Worm (Caenorhabditis elegans) whole organism, L3 larva: Measurements from ENCODE around the gene H01G02.1.

ENCODE experiments used
- R02D3.7 ChIP-seq: fragments of 150-350 bp; optimal IDR thresholded peaks from 2 replicates; lab custom pipeline; 2014; ENCODE audit warnings: missing biosample characterization, missing genetic modification characterization
- ZK546.5 ChIP-seq: sonication (generic microtip); optimal IDR thresholded peaks from 2 replicates; lab custom pipeline; 2017; ENCODE audit warnings: missing biosample characterization, missing genetic modification characterization
- aly-2 ChIP-seq: fragments of 150-350 bp; optimal IDR thresholded peaks from 2 replicates; lab custom pipeline; 2014; ENCODE audit warnings: missing biosample characterization, missing genetic modification characterization
- ama-1 ChIP-seq: fragments of 150-350 bp; optimal IDR thresholded peaks from 2 replicates; lab custom pipeline; 2018
- ceh-16 ChIP-seq: sonication (generic microtip); optimal IDR thresholded peaks from 2 replicates; lab custom pipeline; 2017; ENCODE audit warnings: missing biosample characterization, missing genetic modification characterization
- ceh-28 ChIP-seq: fragments of 150-350 bp; optimal IDR thresholded peaks from 2 replicates; lab custom pipeline; 2014; ENCODE audit warnings: missing biosample characterization, missing genetic modification reagents, missing genetic modification characterization
- ceh-82 ChIP-seq: fragments of 150-350 bp; optimal IDR thresholded peaks from 2 replicates; lab custom pipeline; 2014; ENCODE audit warnings: missing biosample characterization, missing genetic modification characterization
- egl-27 ChIP-seq: sonication (generic microtip); optimal IDR thresholded peaks from 4 replicates; lab custom pipeline; 2017; ENCODE audit warnings: missing biosample characterization, missing genetic modification reagents, missing genetic modification characterization
- egl-5 ChIP-seq: fragments of 150-350 bp; optimal IDR thresholded peaks from 2 replicates; lab custom pipeline; 2017; ENCODE audit warnings: missing biosample characterization, missing genetic modification reagents, missing genetic modification characterization, inconsistent platforms
- elt-1 ChIP-seq: fragments of 150-350 bp; optimal IDR thresholded peaks from 2 replicates; lab custom pipeline; 2014; ENCODE audit warnings: missing biosample characterization, missing genetic modification characterization
- elt-2 ChIP-seq: sonication (generic microtip); optimal IDR thresholded peaks from 2 replicates; lab custom pipeline; 2016; ENCODE audit warnings: missing genetic modification reagents, mild to moderate bottlenecking, missing genetic modification characterization, missing compliant biosample characterization
- elt-3 ChIP-seq, 3 experiments: fragments of 150-350 bp in 1 of 3; sonication (generic microtip) in 2 of 3; optimal IDR thresholded peaks; 2 replicates in 2 of 3; 4 replicates in 1 of 3; lab custom pipeline; 2014 to 2017; ENCODE audit warnings: missing biosample characterization in 3 of 3, missing genetic modification characterization in 3 of 3
- fkh-10 ChIP-seq: sonication (generic microtip); optimal IDR thresholded peaks from 2 replicates; lab custom pipeline; 2017; ENCODE audit warnings: missing biosample characterization, missing genetic modification reagents, missing genetic modification characterization
- fkh-2 ChIP-seq: fragments of 150-350 bp; optimal IDR thresholded peaks from 2 replicates; lab custom pipeline; 2014; ENCODE audit warnings: missing biosample characterization, missing genetic modification reagents, missing genetic modification characterization
- fos-1 ChIP-seq: fragments of 150-350 bp; optimal IDR thresholded peaks from 2 replicates; lab custom pipeline; 2014; ENCODE audit warnings: missing biosample characterization, missing genetic modification characterization
- hmg-11 ChIP-seq: sonication (generic microtip); optimal IDR thresholded peaks from 2 replicates; lab custom pipeline; 2016; ENCODE audit warnings: missing genetic modification characterization, missing compliant biosample characterization
- jun-1 ChIP-seq: fragments of 150-350 bp; optimal IDR thresholded peaks from 2 replicates; lab custom pipeline; 2014; ENCODE audit warnings: missing biosample characterization, missing genetic modification reagents, missing genetic modification characterization
- lin-39 ChIP-seq: fragments of 150-350 bp; optimal IDR thresholded peaks from 2 replicates; lab custom pipeline; 2018; ENCODE audit warnings: missing biosample characterization, missing genetic modification reagents, missing genetic modification characterization
- lsy-12 ChIP-seq: sonication (generic microtip); optimal IDR thresholded peaks from 2 replicates; lab custom pipeline; 2016; ENCODE audit warnings: mild to moderate bottlenecking, missing genetic modification characterization, missing compliant biosample characterization
- mdl-1 ChIP-seq: fragments of 150-350 bp; optimal IDR thresholded peaks from 2 replicates; lab custom pipeline; 2014; ENCODE audit warnings: missing biosample characterization, missing genetic modification characterization
- mml-1 ChIP-seq: fragments of 150-350 bp; sonication (generic microtip); optimal IDR thresholded peaks from 3 replicates; lab custom pipeline; 2014; ENCODE audit warnings: missing biosample characterization, missing genetic modification characterization
- nfya-1 ChIP-seq: sonication (generic microtip); optimal IDR thresholded peaks from 2 replicates; lab custom pipeline; 2017; ENCODE audit warnings: missing genetic modification characterization, mild to moderate bottlenecking, missing compliant biosample characterization, antibody characterized with exemption, moderate library complexity; ENCODE audit not compliant: insufficient read depth
- nhr-11 ChIP-seq: fragments of 150-350 bp; optimal IDR thresholded peaks from 2 replicates; lab custom pipeline; 2014; ENCODE audit warnings: missing biosample characterization, missing genetic modification characterization
- nhr-12 ChIP-seq: fragments of 150-350 bp; optimal IDR thresholded peaks from 2 replicates; lab custom pipeline; 2014; ENCODE audit warnings: missing biosample characterization, missing genetic modification characterization
- nhr-23 ChIP-seq: fragments of 150-350 bp; optimal IDR thresholded peaks from 2 replicates; lab custom pipeline; 2014; ENCODE audit warnings: missing biosample characterization, missing genetic modification reagents, missing genetic modification characterization
- nhr-237 ChIP-seq: fragments of 150-350 bp; optimal IDR thresholded peaks from 2 replicates; lab custom pipeline; 2014; ENCODE audit warnings: missing biosample characterization, missing genetic modification characterization
- nhr-25 ChIP-seq: sonication (generic microtip); optimal IDR thresholded peaks from 2 replicates; lab custom pipeline; 2017; ENCODE audit warnings: missing biosample characterization, missing genetic modification characterization
- nhr-28 ChIP-seq: fragments of 150-350 bp; optimal IDR thresholded peaks from 2 replicates; lab custom pipeline; 2014; ENCODE audit warnings: missing biosample characterization, missing genetic modification characterization
- nhr-43 ChIP-seq: sonication (generic microtip); optimal IDR thresholded peaks from 2 replicates; lab custom pipeline; 2016; ENCODE audit warnings: mild to moderate bottlenecking, missing genetic modification characterization, missing compliant biosample characterization; ENCODE audit not compliant: poor library complexity, severe bottlenecking
- pha-4 ChIP-seq: fragments of 150-350 bp; optimal IDR thresholded peaks from 2 replicates; lab custom pipeline; 2014; ENCODE audit warnings: missing biosample characterization, missing genetic modification reagents, missing genetic modification characterization
- skn-1 ChIP-seq: fragments of 150-350 bp; optimal IDR thresholded peaks from 2 replicates; lab custom pipeline; 2014; ENCODE audit warnings: missing biosample characterization, missing genetic modification characterization
- tbx-2 ChIP-seq: sonication (generic microtip); optimal IDR thresholded peaks from 2 replicates; lab custom pipeline; 2016; ENCODE audit warnings: mild to moderate bottlenecking, missing genetic modification characterization, missing compliant biosample characterization
- unc-39 ChIP-seq: sonication (generic microtip); optimal IDR thresholded peaks from 4 replicates; lab custom pipeline; 2017; ENCODE audit warnings: missing biosample characterization, missing genetic modification characterization
- unc-62 ChIP-seq: fragments of 150-350 bp; sonication (generic microtip); optimal IDR thresholded peaks from 4 replicates; lab custom pipeline; 2014; ENCODE audit warnings: missing biosample characterization, missing genetic modification reagents, missing genetic modification characterization
- ztf-11 ChIP-seq: fragments of 150-350 bp; optimal IDR thresholded peaks from 2 replicates; lab custom pipeline; 2014; ENCODE audit warnings: missing biosample characterization, missing genetic modification characterization
- ztf-4 ChIP-seq: fragments of 150-350 bp; optimal IDR thresholded peaks from 2 replicates; lab custom pipeline; 2014; ENCODE audit warnings: missing biosample characterization, missing genetic modification characterization

Gene H01G02.1

ce11 chrIV:11809047-11809446 lies 5.1 kb upstream of the H01G02.1 start:
- TF ChIP-seq nhr-43: peak; percentile 69
- peak; percentile 84 for TF ChIP-seq nhr-23 (tag; lab: Kevin White, UChicago)
- TF ChIP-seq egl-5 (tag; lab: Kevin White, UChicago): no peak
- peak in 2 of 3 experiments; percentile 42 to 67 for TF ChIP-seq elt-3 (tag; optimal IDR thresholded peaks at IDR 0.05; lab: Kevin White, UChicago)
- TF ChIP-seq ama-1 (lab: Kevin White, UChicago): no peak
- no peak for TF ChIP-seq mdl-1
- TF ChIP-seq lsy-12 (tag; lab: Kevin White, UChicago): no peak
- peak; percentile 28 for TF ChIP-seq nhr-25 (tag; lab: Kevin White, UChicago)
- TF ChIP-seq, all 47 proteins: peak for 4

- no peak for TF ChIP-seq hmg-11
- TF ChIP-seq nhr-28 (tag; lab: Kevin White, UChicago): no peak
- no peak for TF ChIP-seq skn-1 (tag; lab: Kevin White, UChicago)
- no peak for TF ChIP-seq jun-1
- no peak for TF ChIP-seq R02D3.7 (tag; lab: Kevin White, UChicago)
- no peak for TF ChIP-seq nhr-12
- no peak for TF ChIP-seq egl-27 (tag; lab: Kevin White, UChicago)
- TF ChIP-seq nhr-11 (tag; lab: Kevin White, UChicago): no peak
- no peak for TF ChIP-seq pha-4 (tag; lab: Kevin White, UChicago)
- no peak for TF ChIP-seq elt-1 (tag; lab: Kevin White, UChicago)
- TF ChIP-seq unc-39 (tag; lab: Kevin White, UChicago): no peak
- no peak for TF ChIP-seq lin-39 (tag; lab: Kevin White, UChicago)
- TF ChIP-seq nhr-25 (tag; lab: Kevin White, UChicago): no peak
These were observed 909 bp downstream of the H01G02.1 start, which contains the start of gene H01G02.4 for ce11 chrIV:11803044-11803443. TSS of gene H01G02.4 (minus strand) at chrIV:11803144.

ce11 chrIV:11801078-11801477 lies 2.9 kb downstream of the H01G02.1 start, which contains the start of gene dyf-18:
TSS of gene dyf-18 (minus strand) at chrIV:11801178.
- TF ChIP-seq ceh-82 (tag; lab: Kevin White, UChicago): no peak
- TF ChIP-seq nhr-25 (tag; lab: Kevin White, UChicago): no peak
- no peak for TF ChIP-seq unc-62 (GFP tag; lab: Kevin White, UChicago)
- no peak for TF ChIP-seq ZK546.5 (tag; lab: Kevin White, UChicago)
- no peak for TF ChIP-seq nhr-237 (tag; lab: Kevin White, UChicago)
- no peak for TF ChIP-seq elt-1 (tag; lab: Kevin White, UChicago)

- peak; percentile 69 for TF ChIP-seq egl-5 (tag; lab: Kevin White, UChicago)
- TF ChIP-seq nhr-23 (tag; lab: Kevin White, UChicago): no peak
- TF ChIP-seq, all 47 proteins: peak for 1
These were observed 4.7 kb downstream of the H01G02.1 start for ce11 chrIV:11799240-11799639.

- peak; percentile 75 for TF ChIP-seq fkh-10 (GFP tag; lab: Kevin White, UChicago)
- no peak for TF ChIP-seq nhr-25 (tag; lab: Kevin White, UChicago)
These were observed 7.1 kb downstream of the H01G02.1 start for ce11 chrIV:11796818-11797217.

ce11 chrIV:11795964-11796363 lies 8.0 kb downstream of the H01G02.1 start:
- TF ChIP-seq nhr-12 (no peak), nhr-11 (tag; lab: Kevin White, UChicago) (no peak), ztf-4 (tag; lab: Kevin White, UChicago) (no peak), R02D3.7 (tag; lab: Kevin White, UChicago) (no peak), fkh-2 (no peak), ceh-16 (no peak), mdl-1 (no peak), aly-2 (no peak), unc-62 (GFP tag; lab: Kevin White, UChicago) (no peak), jun-1 (no peak), fos-1 (tag; lab: Kevin White, UChicago) (no peak), hmg-11 (no peak), nfya-1 (tag; lab: Kevin White, UChicago) (no peak), elt-2 (no peak), nhr-237 (tag; lab: Kevin White, UChicago) (no peak), tbx-2 (tag; lab: Kevin White, UChicago) (no peak), lin-39 (tag; lab: Kevin White, UChicago) (no peak), ztf-11 (tag; lab: Kevin White, UChicago) (no peak), mml-1 (tag; lab: Kevin White, UChicago) (no peak), ceh-28 (tag; lab: Kevin White, UChicago) (no peak)
